Worm (Caenorhabditis elegans): Measurements from ENCODE around the gene srx-1.
A peak's percentile ranks its signal among the peaks of the same experiment; 100 is the strongest.

- TF ChIP-seq nhr-10 (tag; optimal IDR thresholded peaks at IDR 0.05) (no peak), nhr-21 (tag; optimal IDR thresholded peaks at IDR 0.05) (no peak), unc-62 (GFP tag; optimal IDR thresholded peaks at IDR 0.05) (no peak), nhr-12 (tag; optimal IDR thresholded peaks at IDR 0.05) (no peak), F13H6.1 (tag; optimal IDR thresholded peaks at IDR 0.05) (no peak), nhr-25 (tag; optimal IDR thresholded peaks at IDR 0.05) (peak; percentile 43)
These were observed 39.3 kb upstream of the srx-1 start, which contains the start of gene nhr-44 for ce11 chrV:8964055-8964758.

Measured in whole organism, L2 larva.